Fruit fly (Drosophila melanogaster) whole organism, embryonic: ENCODE measurements around the gene IKKepsilon.

Source experiments
- Adf1 ChIP-seq: fragments of 200-800 bp; sonication (Bioruptor generic); IDR thresholded peaks from 2 replicates; pipeline ENCODE4 v1.3.6; 2022; ENCODE audit warnings: missing biosample characterization, missing genetic modification characterization
- CG11247 ChIP-seq: fragments of 200-800 bp; sonication (Bioruptor generic); IDR thresholded peaks from 2 replicates; pipeline ENCODE4 v1.3.6; 2022; ENCODE audit warnings: missing biosample characterization, missing genetic modification characterization
- CG12071 ChIP-seq: fragments of 200-800 bp; sonication (Bioruptor generic); optimal IDR thresholded peaks from 3 replicates; lab custom pipeline; 2018; ENCODE audit warnings: missing biosample characterization, mild to moderate bottlenecking, missing genetic modification characterization
- CG14965 ChIP-seq: fragments of 200-800 bp; sonication (Bioruptor generic); optimal IDR thresholded peaks from 2 replicates; lab custom pipeline; 2016; ENCODE audit warnings: missing biosample characterization, missing genetic modification characterization, borderline replicate concordance
- CG15696 ChIP-seq: fragments of 200-800 bp; sonication (Bioruptor generic); optimal IDR thresholded peaks from 2 replicates; lab custom pipeline; 2019; ENCODE audit warnings: missing biosample characterization, mild to moderate bottlenecking, missing genetic modification characterization, moderate library complexity
- CG18262 ChIP-seq: fragments of 200-800 bp; optimal IDR thresholded peaks from 3 replicates; lab custom pipeline; 2019; ENCODE audit warnings: missing biosample characterization, mild to moderate bottlenecking, missing genetic modification characterization, moderate library complexity
- CG1832 ChIP-seq: fragments of 200-800 bp; sonication (Bioruptor generic); optimal IDR thresholded peaks from 2 replicates; lab custom pipeline; 2017; ENCODE audit warnings: missing biosample characterization, mild to moderate bottlenecking, missing genetic modification characterization, inconsistent platforms
- CG18599 ChIP-seq: fragments of 200-800 bp; sonication (Bioruptor generic); optimal IDR thresholded peaks from 3 replicates; lab custom pipeline; 2017; ENCODE audit warnings: missing biosample characterization, missing genetic modification characterization, mild to moderate bottlenecking, moderate library complexity, missing genetic modification reagents
- CG18619 ChIP-seq: fragments of 200-800 bp; sonication (Bioruptor generic); optimal IDR thresholded peaks from 3 replicates; lab custom pipeline; 2017; ENCODE audit warnings: missing biosample characterization, mild to moderate bottlenecking, missing genetic modification characterization
- CG2199 ChIP-seq: fragments of 200-800 bp; sonication (Bioruptor generic); IDR thresholded peaks from 3 replicates; pipeline ENCODE4 v1.3.6; 2022; ENCODE audit warnings: missing biosample characterization, missing genetic modification characterization
- CG2875 ChIP-seq: fragments of 200-800 bp; sonication (Bioruptor generic); optimal IDR thresholded peaks from 2 replicates; lab custom pipeline; 2017; ENCODE audit warnings: missing biosample characterization, mild to moderate bottlenecking, missing genetic modification characterization, missing genetic modification reagents
- CG4282 ChIP-seq: fragments of 200-800 bp; sonication (Bioruptor generic); optimal IDR thresholded peaks from 2 replicates; lab custom pipeline; 2016; ENCODE audit warnings: missing biosample characterization, missing genetic modification characterization
- CG4404 ChIP-seq: fragments of 200-800 bp; sonication (Bioruptor generic); IDR thresholded peaks from 2 replicates; pipeline ENCODE4 v1.3.6; 2022; ENCODE audit warnings: missing biosample characterization, missing genetic modification characterization
- CG6175 ChIP-seq: fragments of 200-800 bp; sonication (Bioruptor generic); IDR thresholded peaks from 3 replicates; pipeline ENCODE4 v1.3.6; 2022; ENCODE audit warnings: missing biosample characterization, missing genetic modification characterization
- CG6854 ChIP-seq: fragments of 200-800 bp; sonication (Bioruptor generic); optimal IDR thresholded peaks from 3 replicates; lab custom pipeline; 2017; ENCODE audit warnings: missing biosample characterization, mild to moderate bottlenecking, missing genetic modification characterization
- CG7745 ChIP-seq: fragments of 200-800 bp; sonication (Bioruptor generic); optimal IDR thresholded peaks from 2 replicates; lab custom pipeline; 2018; ENCODE audit warnings: missing biosample characterization, mild to moderate bottlenecking, missing genetic modification characterization, moderate library complexity
- Chrac-16 ChIP-seq: fragments of 200-800 bp; sonication (Bioruptor generic); optimal IDR thresholded peaks from 3 replicates; lab custom pipeline; 2016; ENCODE audit warnings: missing biosample characterization, missing genetic modification characterization
- Dbx ChIP-seq: fragments of 200-800 bp; sonication (Bioruptor generic); IDR thresholded peaks from 3 replicates; pipeline ENCODE4 v1.3.6; 2022; ENCODE audit warnings: missing biosample characterization, missing genetic modification characterization
- Deaf1 ChIP-seq: fragments of 200-800 bp; optimal IDR thresholded peaks from 3 replicates; lab custom pipeline; 2019; ENCODE audit warnings: missing biosample characterization, mild to moderate bottlenecking, missing genetic modification characterization, moderate library complexity
- Dfd ChIP-seq, 2 experiments: fragments of >200 bp; optimal IDR thresholded peaks; 2 replicates each; lab custom pipeline; 2017; ENCODE audit warnings: missing biosample characterization in 2 of 2, missing genetic modification characterization in 2 of 2
- Hey ChIP-seq: fragments of 200-800 bp; sonication (Bioruptor generic); optimal IDR thresholded peaks from 3 replicates; lab custom pipeline; 2018; ENCODE audit warnings: missing biosample characterization, mild to moderate bottlenecking, missing genetic modification characterization
- Hmr ChIP-seq: fragments of 200-800 bp; sonication (Bioruptor generic); optimal IDR thresholded peaks from 3 replicates; lab custom pipeline; 2017; ENCODE audit warnings: mild to moderate bottlenecking, missing biosample characterization, missing genetic modification reagents, missing genetic modification characterization
- Jarid2 ChIP-seq: fragments of 200-800 bp; sonication (Bioruptor generic); optimal IDR thresholded peaks from 3 replicates; lab custom pipeline; 2017; ENCODE audit warnings: mild to moderate bottlenecking, missing biosample characterization, missing genetic modification reagents, missing genetic modification characterization
- Med ChIP-seq: fragments of 200-800 bp; sonication (Bioruptor generic); peaks from one replicate; lab custom pipeline; 2016; ENCODE audit warnings: missing biosample characterization, missing genetic modification characterization, mild to moderate bottlenecking, inconsistent platforms, moderate library complexity
- Nf-YA ChIP-seq: fragments of 200-800 bp; sonication (Bioruptor generic); IDR thresholded peaks from 2 replicates; pipeline ENCODE4 v1.3.6; 2022; ENCODE audit warnings: missing biosample characterization, missing genetic modification characterization
- Optix ChIP-seq: fragments of 200-800 bp; sonication (Bioruptor generic); IDR thresholded peaks from 3 replicates; pipeline ENCODE4 v1.3.6; 2022; ENCODE audit warnings: missing biosample characterization, missing genetic modification characterization
- bigmax ChIP-seq: fragments of 200-800 bp; sonication (Bioruptor generic); optimal IDR thresholded peaks from 2 replicates; lab custom pipeline; 2018; ENCODE audit warnings: missing biosample characterization, mild to moderate bottlenecking, missing genetic modification characterization
- chinmo ChIP-seq: fragments of 200-800 bp; sonication (Bioruptor generic); IDR thresholded peaks from 4 replicates; pipeline ENCODE4 v1.3.6; 2022; ENCODE audit warnings: missing biosample characterization, missing genetic modification characterization; ENCODE audit not compliant: partially characterized antibody
- dimm ChIP-seq: fragments of 200-800 bp; sonication (Bioruptor generic); IDR thresholded peaks from 2 replicates; pipeline ENCODE4 v1.3.6; 2022; ENCODE audit warnings: missing biosample characterization, missing genetic modification characterization
- dmrt11E ChIP-seq: fragments of 200-800 bp; sonication (Bioruptor generic); optimal IDR thresholded peaks from 3 replicates; lab custom pipeline; 2018; ENCODE audit warnings: missing biosample characterization, mild to moderate bottlenecking, missing genetic modification characterization, moderate library complexity
- gro ChIP-seq: fragments of 200-800 bp; sonication (Bioruptor generic); optimal IDR thresholded peaks from 2 replicates; lab custom pipeline; 2016; ENCODE audit warnings: missing biosample characterization, missing genetic modification characterization
- hth ChIP-seq: fragments of >200 bp; optimal IDR thresholded peaks from 2 replicates; lab custom pipeline; 2017; ENCODE audit warnings: inconsistent platforms
- klu ChIP-seq: fragments of 200-800 bp; sonication (Bioruptor generic); IDR thresholded peaks from 2 replicates; pipeline ENCODE4 v1.3.6; 2022; ENCODE audit warnings: missing biosample characterization, missing genetic modification characterization
- mirr ChIP-seq: fragments of 200-800 bp; sonication (Bioruptor generic); optimal IDR thresholded peaks from 3 replicates; lab custom pipeline; 2018; ENCODE audit warnings: missing biosample characterization, mild to moderate bottlenecking, missing genetic modification characterization
- mld ChIP-seq: fragments of 200-800 bp; sonication (Bioruptor generic); IDR thresholded peaks from 3 replicates; pipeline ENCODE4 v1.3.6; 2022; ENCODE audit warnings: missing biosample characterization, missing genetic modification characterization; ENCODE audit not compliant: partially characterized antibody
- nmo ChIP-seq: fragments of 200-800 bp; sonication (Bioruptor generic); optimal IDR thresholded peaks from 2 replicates; lab custom pipeline; 2018; ENCODE audit warnings: missing biosample characterization, mild to moderate bottlenecking, missing genetic modification characterization, moderate library complexity
- onecut ChIP-seq: fragments of 200-800 bp; sonication (Bioruptor generic); IDR thresholded peaks from 2 replicates; pipeline ENCODE4 v1.3.6; 2022; ENCODE audit warnings: missing biosample characterization, missing genetic modification characterization
- pho ChIP-seq: fragments of 200-800 bp; sonication (Bioruptor generic); optimal IDR thresholded peaks from 2 replicates; lab custom pipeline; 2016; ENCODE audit warnings: missing biosample characterization, missing genetic modification characterization
- pum ChIP-seq: fragments of 200-800 bp; sonication (Bioruptor generic); optimal IDR thresholded peaks from 2 replicates; lab custom pipeline; 2016; ENCODE audit warnings: missing biosample characterization, missing genetic modification characterization
- scrt ChIP-seq: fragments of 200-800 bp; sonication (Bioruptor generic); optimal IDR thresholded peaks from 2 replicates; lab custom pipeline; 2018; ENCODE audit warnings: missing biosample characterization, mild to moderate bottlenecking, missing genetic modification characterization, moderate library complexity
- sens ChIP-seq: fragments of 200-800 bp; sonication (Bioruptor generic); peaks from one replicate; lab custom pipeline; 2016; ENCODE audit warnings: missing biosample characterization, missing genetic modification characterization
- tll ChIP-seq, 2 experiments: fragments of 200-800 bp in 1 of 2; fragments of >200 bp in 1 of 2; sonication (Bioruptor generic) in 1 of 2; optimal IDR thresholded peaks; 2 replicates each; lab custom pipeline; 2017 to 2019; ENCODE audit warnings: missing biosample characterization in 2 of 2, missing genetic modification characterization in 2 of 2, mild to moderate bottlenecking in 1 of 2, moderate library complexity in 1 of 2
- tx ChIP-seq: fragments of 200-800 bp; sonication (Bioruptor generic); optimal IDR thresholded peaks from 2 replicates; lab custom pipeline; 2016; ENCODE audit warnings: missing biosample characterization, missing genetic modification characterization
- unc-4 ChIP-seq: fragments of 200-800 bp; sonication (Bioruptor generic); IDR thresholded peaks from 2 replicates; pipeline ENCODE4 v1.3.6; 2022; ENCODE audit warnings: missing biosample characterization, missing genetic modification characterization; ENCODE audit not compliant: partially characterized antibody
- vnd ChIP-seq: fragments of 200-800 bp; sonication (Bioruptor generic); IDR thresholded peaks from 3 replicates; pipeline ENCODE4 v1.3.6; 2022; ENCODE audit warnings: missing biosample characterization, missing genetic modification characterization; ENCODE audit not compliant: partially characterized antibody

IKKepsilon gene

dm6 chr2L:20720011-20720410, 44.2 kb downstream of the IKKepsilon start (continued):
- TF ChIP-seq CG18619 (GFP tag; lab: Kevin White, UChicago) (no peak), Adf1 (GFP tag; lab: Robert Waterston, UW) (peak; percentile 73), Dfd (GFP tag; optimal IDR thresholded peaks at IDR 0.05; lab: Kevin White, UChicago) (no peak), Dbx (GFP tag; lab: Robert Waterston, UW) (no peak), CG7745 (tag; lab: Kevin White, UChicago) (no peak), pum (no peak), CG2875 (GFP tag; lab: Kevin White, UChicago) (no peak), Optix (GFP tag; lab: Robert Waterston, UW) (no peak), CG14965 (no peak), onecut (peak; percentile 97), CG18262 (no peak), CG4282 (GFP tag; lab: Kevin White, UChicago) (no peak), Deaf1 (tag; lab: Kevin White, UChicago) (peak; percentile 61), dmrt11E (tag; lab: Kevin White, UChicago) (no peak), Hmr (GFP tag; lab: Kevin White, UChicago) (no peak), CG4404 (no peak), gro (GFP tag; lab: Kevin White, UChicago) (no peak), vnd (GFP tag; lab: Robert Waterston, UW) (no peak), CG15696 (no peak), scrt (GFP tag; lab: Kevin White, UChicago) (peak; percentile 26), Hey (tag; lab: Kevin White, UChicago) (no peak), CG12071 (no peak), Jarid2 (GFP tag; lab: Kevin White, UChicago) (no peak), pho (GFP tag; lab: Kevin White, UChicago) (no peak), hth (lab: Kevin White, UChicago) (no peak), CG6854 (GFP tag; lab: Kevin White, UChicago) (no peak), mirr (no peak), Chrac-16 (GFP tag; lab: Kevin White, UChicago) (no peak), nmo (no peak), CG6175 (GFP tag; lab: Robert Waterston, UW) (no peak), CG2199 (GFP tag; lab: Robert Waterston, UW) (no peak), klu (GFP tag; lab: Robert Waterston, UW) (no peak), CG18599 (GFP tag; lab: Kevin White, UChicago) (peak; percentile 1), sens (GFP tag; lab: Kevin White, UChicago) (peak; percentile 69), mld (GFP tag; lab: Robert Waterston, UW) (no peak), tx (GFP tag; lab: Kevin White, UChicago) (no peak), bigmax (GFP tag; lab: Kevin White, UChicago) (no peak), unc-4 (no peak), dimm (GFP tag; lab: Robert Waterston, UW) (no peak), CG11247 (GFP tag; lab: Robert Waterston, UW) (no peak), chinmo (peak; percentile 64; the same call in 1 of the 4 replicates), Med (GFP tag; lab: Kevin White, UChicago) (peak; percentile 69), Nf-YA (GFP tag; lab: Robert Waterston, UW) (no peak), CG1832 (GFP tag; lab: Kevin White, UChicago) (peak; percentile 60), tll (GFP tag; optimal IDR thresholded peaks at IDR 0.05; lab: Kevin White, UChicago) (no peak)
